Fruit fly (Drosophila melanogaster): ENCODE measurements around the gene nkd.

Gene nkd

DNA sequence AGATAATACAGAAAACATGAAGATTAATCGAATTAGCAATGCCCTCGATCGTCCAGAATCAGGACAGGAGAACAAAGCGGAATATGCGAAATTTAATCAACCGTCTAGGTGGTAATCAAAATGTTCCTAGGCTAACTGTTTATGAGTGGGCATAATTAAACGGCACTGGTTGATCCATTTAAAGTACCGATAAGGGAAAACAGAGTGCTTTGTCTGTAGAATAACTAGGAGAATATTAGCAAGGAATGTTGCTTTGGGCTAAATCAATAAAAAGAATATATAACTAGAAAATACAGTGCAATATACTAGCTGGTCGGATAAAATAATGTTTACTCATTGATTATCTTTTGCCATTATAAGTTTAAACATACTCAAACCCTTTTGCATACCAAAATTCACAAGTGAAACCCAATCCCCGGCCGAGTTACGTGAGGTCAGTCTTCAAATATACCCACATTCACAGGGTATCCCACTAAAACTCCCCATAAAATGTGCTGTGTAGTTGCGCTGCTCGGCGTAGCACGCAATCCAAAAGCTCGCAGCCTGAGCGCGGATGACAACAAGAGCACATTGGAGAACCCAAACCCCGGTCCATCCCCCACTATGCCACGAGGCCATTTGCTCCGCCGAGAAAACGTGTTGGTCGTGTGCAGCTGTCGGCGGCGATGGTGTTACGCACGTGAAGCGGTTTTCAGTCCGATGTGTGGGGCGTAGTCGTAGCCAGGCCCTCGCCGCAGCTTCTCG, 49.0 kb downstream of the nkd start (continued):
- TF ChIP-seq CG8290 (GFP tag; optimal IDR thresholded peaks at IDR 0.05) (no peak), CG8290 (tag; optimal IDR thresholded peaks at IDR 0.05) (peak in 1 of 2 experiments; percentile 58), CG12391 (tag; optimal IDR thresholded peaks at IDR 0.05) (peak; percentile 74), CG4424 (GFP tag; optimal IDR thresholded peaks at IDR 0.05) (peak; percentile 53), CG18619 (GFP tag; optimal IDR thresholded peaks at IDR 0.05) (peak; percentile 80), CG2889 (GFP tag; IDR thresholded peaks at IDR 0.05) (peak; percentile 58; the same call in 2 of the 3 replicates), CG10267 (tag; optimal IDR thresholded peaks at IDR 0.05) (peak; percentile 14), lab (GFP tag; optimal IDR thresholded peaks at IDR 0.05) (peak; percentile 70), ttk (GFP tag; IDR thresholded peaks at IDR 0.05) (peak; percentile 8; the same call in 1 of the 2 replicates), Gsc (GFP tag; IDR thresholded peaks at IDR 0.05) (no peak), en (GFP tag; optimal IDR thresholded peaks at IDR 0.05) (peak; percentile 32), Lim3 (GFP tag; IDR thresholded peaks at IDR 0.05) (no peak), CG17912 (GFP tag; optimal IDR thresholded peaks at IDR 0.05) (no peak), CG10979 (tag; optimal IDR thresholded peaks at IDR 0.05) (peak; percentile 39), Bdp1 (GFP tag; optimal IDR thresholded peaks at IDR 0.05) (peak; percentile 33), sens-2 (GFP tag; IDR thresholded peaks at IDR 0.05) (no peak), CG34422 (GFP tag; IDR thresholded peaks at IDR 0.05) (0 out of 3 replicates have a peak, but pooled peaks have one; percentile 27), bcd (GFP tag; optimal IDR thresholded peaks at IDR 0.05) (peak; percentile 81), emc (GFP tag; optimal IDR thresholded peaks at IDR 0.05) (no peak), CG16863 (GFP tag; optimal IDR thresholded peaks at IDR 0.05) (peak; percentile 64), Dek (tag; optimal IDR thresholded peaks at IDR 0.05) (peak; percentile 72), CG7839 (tag; optimal IDR thresholded peaks at IDR 0.05) (peak; percentile 79), CG13296 (GFP tag; optimal IDR thresholded peaks at IDR 0.05) (no peak), Taf1 (GFP tag; IDR thresholded peaks at IDR 0.05) (peak; percentile 55; the same call in 1 of the 2 replicates), PHDP (tag; optimal IDR thresholded peaks at IDR 0.05) (peak; percentile 30), Dip3 (GFP tag; optimal IDR thresholded peaks at IDR 0.05) (peak; percentile 81), NK7.1 (GFP tag; optimal IDR thresholded peaks at IDR 0.05) (peak; percentile 50), CkIIα-i1 (GFP tag; IDR thresholded peaks at IDR 0.05) (no peak), gro (GFP tag; optimal IDR thresholded peaks at IDR 0.05) (peak; percentile 17), H15 (GFP tag; IDR thresholded peaks at IDR 0.05) (peak; percentile 62), Mes4 (GFP tag; optimal IDR thresholded peaks at IDR 0.05) (no peak), lmd (GFP tag; IDR thresholded peaks at IDR 0.05) (peak; percentile 79; the same call in 1 of the 2 replicates), Gug (GFP tag; IDR thresholded peaks at IDR 0.05) (peak; percentile 86), CG33213 (GFP tag; optimal IDR thresholded peaks at IDR 0.05) (peak; percentile 30), mirr (GFP tag; optimal IDR thresholded peaks at IDR 0.05) (peak; percentile 79), jumu (GFP tag; optimal IDR thresholded peaks at IDR 0.05) (peak; percentile 64), klu (GFP tag; IDR thresholded peaks at IDR 0.05) (peak; percentile 73), D (optimal IDR thresholded peaks at IDR 0.05) (no peak), D (GFP tag; optimal IDR thresholded peaks at IDR 0.05) (peak; percentile 69), unpg (GFP tag; optimal IDR thresholded peaks at IDR 0.05) (peak; percentile 35), CG1529 (GFP tag; optimal IDR thresholded peaks at IDR 0.05) (peak; percentile 8), repo (GFP tag; optimal IDR thresholded peaks at IDR 0.05) (no peak), grau (tag; optimal IDR thresholded peaks at IDR 0.05) (peak; percentile 72), aop (GFP tag; IDR thresholded peaks at IDR 0.05) (no peak), CG1832 (GFP tag; optimal IDR thresholded peaks at IDR 0.05) (no peak), tap (tag; optimal IDR thresholded peaks at IDR 0.05) (peak; percentile 33), fru (optimal IDR thresholded peaks at IDR 0.05) (no peak), Sox100B (GFP tag; optimal IDR thresholded peaks at IDR 0.05) (peak; percentile 78), B-H2 (GFP tag; optimal IDR thresholded peaks at IDR 0.05) (no peak), CG6689 (GFP tag; IDR thresholded peaks at IDR 0.05) (peak; percentile 61), oc (tag; optimal IDR thresholded peaks at IDR 0.05) (no peak)
